Fruit fly (Drosophila melanogaster) whole organism, embryonic: ENCODE measurements around the gene Gr63a.

Experiments used
- ATbp ChIP-seq: fragments of 200-800 bp; sonication (Bioruptor generic); optimal IDR thresholded peaks from 2 replicates; lab custom pipeline; 2017; ENCODE audit warnings: missing biosample characterization, mild to moderate bottlenecking, missing genetic modification characterization, missing genetic modification reagents
- Atf6 ChIP-seq: fragments of 200-800 bp; sonication (Bioruptor generic); IDR thresholded peaks from 2 replicates; pipeline ENCODE4 v1.3.6; 2022; ENCODE audit warnings: missing biosample characterization, missing genetic modification characterization
- CG10147 ChIP-seq: fragments of 200-800 bp; sonication (Bioruptor generic); optimal IDR thresholded peaks from 2 replicates; lab custom pipeline; 2019; ENCODE audit warnings: missing biosample characterization, mild to moderate bottlenecking, missing genetic modification characterization, moderate library complexity
- CG10565 ChIP-seq: fragments of 200-800 bp; sonication (Bioruptor generic); optimal IDR thresholded peaks from 3 replicates; lab custom pipeline; 2016; ENCODE audit warnings: missing biosample characterization, mild to moderate bottlenecking, missing genetic modification characterization
- CG11085 ChIP-seq: fragments of 200-800 bp; sonication (Bioruptor generic); IDR thresholded peaks from 2 replicates; pipeline ENCODE4 v1.3.6; 2022; ENCODE audit warnings: missing biosample characterization, missing genetic modification characterization
- CG11093 ChIP-seq: fragments of 200-800 bp; sonication (Bioruptor generic); IDR thresholded peaks from 3 replicates; pipeline ENCODE4 v1.3.6; 2022; ENCODE audit warnings: missing biosample characterization, missing genetic modification characterization
- CG11504 ChIP-seq: fragments of 200-800 bp; sonication (Bioruptor generic); optimal IDR thresholded peaks from 3 replicates; lab custom pipeline; 2019; ENCODE audit warnings: missing biosample characterization, mild to moderate bottlenecking, missing genetic modification characterization, moderate library complexity
- CG11560 ChIP-seq: fragments of 200-800 bp; sonication (Bioruptor generic); IDR thresholded peaks from 3 replicates; pipeline ENCODE4 v1.3.6; 2022; ENCODE audit warnings: missing biosample characterization, missing genetic modification characterization
- CG13123 ChIP-seq: fragments of 200-800 bp; sonication (Bioruptor generic); optimal IDR thresholded peaks from 2 replicates; lab custom pipeline; 2016; ENCODE audit warnings: missing biosample characterization, missing genetic modification characterization
- CG13775 ChIP-seq: fragments of 200-800 bp; sonication (Bioruptor generic); optimal IDR thresholded peaks from 3 replicates; lab custom pipeline; 2017; ENCODE audit warnings: missing biosample characterization, mild to moderate bottlenecking, missing genetic modification characterization
- CG13894 ChIP-seq: fragments of 200-800 bp; sonication (Bioruptor generic); optimal IDR thresholded peaks from 3 replicates; lab custom pipeline; 2018; ENCODE audit warnings: missing biosample characterization, mild to moderate bottlenecking, missing genetic modification characterization, moderate library complexity
- CG1602 ChIP-seq: fragments of 200-800 bp; sonication (Bioruptor generic); optimal IDR thresholded peaks from 3 replicates; lab custom pipeline; 2016; ENCODE audit warnings: missing biosample characterization, missing genetic modification characterization
- CG1603 ChIP-seq: fragments of 200-800 bp; sonication (Bioruptor generic); optimal IDR thresholded peaks from 2 replicates; lab custom pipeline; 2019; ENCODE audit warnings: missing biosample characterization, mild to moderate bottlenecking, missing genetic modification characterization, moderate library complexity
- CG2678 ChIP-seq: fragments of 200-800 bp; sonication (Bioruptor generic); optimal IDR thresholded peaks from 3 replicates; lab custom pipeline; 2019; ENCODE audit warnings: missing biosample characterization, mild to moderate bottlenecking, missing genetic modification characterization, moderate library complexity
- CG2875 ChIP-seq: fragments of 200-800 bp; sonication (Bioruptor generic); optimal IDR thresholded peaks from 2 replicates; lab custom pipeline; 2017; ENCODE audit warnings: missing biosample characterization, mild to moderate bottlenecking, missing genetic modification characterization, missing genetic modification reagents
- CG30403 ChIP-seq: fragments of 200-800 bp; sonication (Bioruptor generic); optimal IDR thresholded peaks from 3 replicates; lab custom pipeline; 2016; ENCODE audit warnings: missing biosample characterization, missing genetic modification characterization
- CG6272 ChIP-seq: fragments of 200-800 bp; sonication (Bioruptor generic); IDR thresholded peaks from 2 replicates; pipeline ENCODE4 v1.3.6; 2022; ENCODE audit warnings: missing biosample characterization, missing genetic modification characterization
- CG6654 ChIP-seq: fragments of 200-800 bp; sonication (Bioruptor generic); optimal IDR thresholded peaks from 2 replicates; lab custom pipeline; 2017; ENCODE audit warnings: missing biosample characterization, mild to moderate bottlenecking, missing genetic modification characterization
- CG7271 ChIP-seq: fragments of 200-800 bp; sonication (Bioruptor generic); optimal IDR thresholded peaks from 2 replicates; lab custom pipeline; 2018; ENCODE audit warnings: missing biosample characterization, mild to moderate bottlenecking, missing genetic modification characterization, moderate library complexity
- CG7556 ChIP-seq: fragments of 200-800 bp; sonication (Bioruptor generic); optimal IDR thresholded peaks from 2 replicates; lab custom pipeline; 2017; ENCODE audit warnings: missing biosample characterization, mild to moderate bottlenecking, missing genetic modification characterization
- CG8089 ChIP-seq: fragments of 200-800 bp; sonication (Bioruptor generic); optimal IDR thresholded peaks from 3 replicates; lab custom pipeline; 2016; ENCODE audit warnings: missing biosample characterization, missing genetic modification characterization
- CG8290 ChIP-seq, 3 experiments: fragments of 200-800 bp; sonication (Bioruptor generic); optimal IDR thresholded peaks; 2 replicates each; lab custom pipeline; 2016 to 2019; ENCODE audit warnings: missing biosample characterization in 3 of 3, missing genetic modification characterization in 3 of 3, mild to moderate bottlenecking in 2 of 3, moderate library complexity in 1 of 3
- CG9817 ChIP-seq: fragments of 200-800 bp; sonication (Bioruptor generic); optimal IDR thresholded peaks from 2 replicates; lab custom pipeline; 2018; ENCODE audit warnings: missing biosample characterization, mild to moderate bottlenecking, missing genetic modification characterization, moderate library complexity
- Chrac-16 ChIP-seq: fragments of 200-800 bp; sonication (Bioruptor generic); optimal IDR thresholded peaks from 3 replicates; lab custom pipeline; 2016; ENCODE audit warnings: missing biosample characterization, missing genetic modification characterization
- D19A ChIP-seq: fragments of 200-800 bp; optimal IDR thresholded peaks from 3 replicates; lab custom pipeline; 2019; ENCODE audit warnings: missing biosample characterization, mild to moderate bottlenecking, missing genetic modification characterization, moderate library complexity
- Drgx ChIP-seq: fragments of 200-800 bp; sonication (Bioruptor generic); IDR thresholded peaks from 2 replicates; pipeline ENCODE4 v1.3.6; 2022; ENCODE audit warnings: missing biosample characterization, missing genetic modification characterization
- ERR ChIP-seq: fragments of 200-800 bp; sonication (Bioruptor generic); optimal IDR thresholded peaks from 2 replicates; lab custom pipeline; 2016; ENCODE audit warnings: missing biosample characterization, missing genetic modification characterization
- Eip74EF ChIP-seq, 2 experiments: fragments of 200-800 bp in 1 of 2; fragments of >200 bp in 1 of 2; sonication (Bioruptor generic) in 1 of 2; optimal IDR thresholded peaks; 2 replicates each; lab custom pipeline; 2017 to 2019; ENCODE audit warnings: missing biosample characterization in 2 of 2, missing genetic modification characterization in 2 of 2, mild to moderate bottlenecking in 1 of 2, moderate library complexity in 1 of 2
- MESR4 ChIP-seq: fragments of 200-800 bp; sonication (Bioruptor generic); optimal IDR thresholded peaks from 2 replicates; lab custom pipeline; 2018; ENCODE audit warnings: missing biosample characterization, mild to moderate bottlenecking, missing genetic modification characterization, moderate library complexity
- NC2β ChIP-seq: fragments of 200-800 bp; sonication (Bioruptor generic); optimal IDR thresholded peaks from 2 replicates; lab custom pipeline; 2016; ENCODE audit warnings: missing biosample characterization, missing genetic modification characterization
- Neu2 ChIP-seq: fragments of 200-800 bp; sonication (Bioruptor generic); optimal IDR thresholded peaks from 3 replicates; lab custom pipeline; 2016; ENCODE audit warnings: missing biosample characterization, missing genetic modification characterization, borderline replicate concordance
- Nf-YB ChIP-seq: fragments of 200-800 bp; sonication (Bioruptor generic); optimal IDR thresholded peaks from 3 replicates; lab custom pipeline; 2019; ENCODE audit warnings: missing biosample characterization, mild to moderate bottlenecking, missing genetic modification characterization, moderate library complexity
- Rx ChIP-seq: fragments of 200-800 bp; sonication (Bioruptor generic); IDR thresholded peaks from 2 replicates; pipeline ENCODE4 v1.3.6; 2022; ENCODE audit warnings: missing biosample characterization, missing genetic modification characterization
- Taf1 ChIP-seq: fragments of 200-800 bp; sonication (Bioruptor generic); IDR thresholded peaks from 2 replicates; pipeline ENCODE4 v1.3.6; 2022; ENCODE audit warnings: missing biosample characterization, missing genetic modification characterization
- ap ChIP-seq: fragments of 200-800 bp; sonication (Bioruptor generic); IDR thresholded peaks from 2 replicates; pipeline ENCODE4 v1.3.6; 2022; ENCODE audit warnings: missing biosample characterization, missing genetic modification characterization
- bsh ChIP-seq, 2 experiments: fragments of 200-800 bp; sonication (Bioruptor generic); optimal IDR thresholded peaks; 2 replicates each; lab custom pipeline; 2017 to 2018; ENCODE audit warnings: mild to moderate bottlenecking in 2 of 2, missing biosample characterization in 2 of 2, missing genetic modification characterization in 2 of 2, moderate library complexity in 1 of 2
- chif ChIP-seq, 2 experiments: fragments of 200-800 bp; sonication (Bioruptor generic); optimal IDR thresholded peaks; 3 replicates each; lab custom pipeline; 2016; ENCODE audit warnings: missing biosample characterization in 2 of 2, missing genetic modification characterization in 2 of 2
- cwo ChIP-seq: fragments of 200-800 bp; sonication (Bioruptor generic); optimal IDR thresholded peaks from 3 replicates; lab custom pipeline; 2017; ENCODE audit warnings: missing biosample characterization, missing genetic modification characterization, mild to moderate bottlenecking, moderate library complexity, missing genetic modification reagents
- danr ChIP-seq: fragments of 200-800 bp; sonication (Bioruptor generic); IDR thresholded peaks from 2 replicates; pipeline ENCODE4 v1.3.6; 2022; ENCODE audit warnings: missing biosample characterization, missing genetic modification characterization
- lmd ChIP-seq: fragments of 200-800 bp; sonication (Bioruptor generic); IDR thresholded peaks from 2 replicates; pipeline ENCODE4 v1.3.6; 2022; ENCODE audit warnings: missing biosample characterization, missing genetic modification characterization
- p53 ChIP-seq: fragments of 200-800 bp; sonication (Bioruptor generic); optimal IDR thresholded peaks from 2 replicates; lab custom pipeline; 2016; ENCODE audit warnings: missing biosample characterization, missing genetic modification characterization
- pnt ChIP-seq: fragments of 200-800 bp; sonication (Bioruptor generic); optimal IDR thresholded peaks from 3 replicates; lab custom pipeline; 2016; ENCODE audit warnings: missing biosample characterization, missing genetic modification characterization
- salm ChIP-seq: fragments of 200-800 bp; sonication (Bioruptor generic); optimal IDR thresholded peaks from 2 replicates; lab custom pipeline; 2018; ENCODE audit warnings: missing biosample characterization, mild to moderate bottlenecking, missing genetic modification characterization
- so ChIP-seq: fragments of 200-800 bp; sonication (Bioruptor generic); IDR thresholded peaks from 3 replicates; pipeline ENCODE4 v1.3.6; 2022; ENCODE audit warnings: missing biosample characterization, missing genetic modification characterization
- toy ChIP-seq: fragments of 200-800 bp; sonication (Bioruptor generic); IDR thresholded peaks from 2 replicates; pipeline ENCODE4 v1.3.6; 2022; ENCODE audit warnings: missing biosample characterization, missing genetic modification characterization
- unpg ChIP-seq: fragments of 200-800 bp; sonication (Bioruptor generic); optimal IDR thresholded peaks from 3 replicates; lab custom pipeline; 2018; ENCODE audit warnings: missing biosample characterization, mild to moderate bottlenecking, missing genetic modification characterization, moderate library complexity
- usp ChIP-seq: fragments of >200 bp; optimal IDR thresholded peaks from 2 replicates; lab custom pipeline; 2017; ENCODE audit warnings: missing biosample characterization, missing genetic modification characterization
- zfh1 ChIP-seq: fragments of 200-800 bp; sonication (Bioruptor generic); IDR thresholded peaks from 3 replicates; pipeline ENCODE4 v1.3.6; 2022; ENCODE audit warnings: missing biosample characterization, missing genetic modification characterization

Gene Gr63a

DNA sequence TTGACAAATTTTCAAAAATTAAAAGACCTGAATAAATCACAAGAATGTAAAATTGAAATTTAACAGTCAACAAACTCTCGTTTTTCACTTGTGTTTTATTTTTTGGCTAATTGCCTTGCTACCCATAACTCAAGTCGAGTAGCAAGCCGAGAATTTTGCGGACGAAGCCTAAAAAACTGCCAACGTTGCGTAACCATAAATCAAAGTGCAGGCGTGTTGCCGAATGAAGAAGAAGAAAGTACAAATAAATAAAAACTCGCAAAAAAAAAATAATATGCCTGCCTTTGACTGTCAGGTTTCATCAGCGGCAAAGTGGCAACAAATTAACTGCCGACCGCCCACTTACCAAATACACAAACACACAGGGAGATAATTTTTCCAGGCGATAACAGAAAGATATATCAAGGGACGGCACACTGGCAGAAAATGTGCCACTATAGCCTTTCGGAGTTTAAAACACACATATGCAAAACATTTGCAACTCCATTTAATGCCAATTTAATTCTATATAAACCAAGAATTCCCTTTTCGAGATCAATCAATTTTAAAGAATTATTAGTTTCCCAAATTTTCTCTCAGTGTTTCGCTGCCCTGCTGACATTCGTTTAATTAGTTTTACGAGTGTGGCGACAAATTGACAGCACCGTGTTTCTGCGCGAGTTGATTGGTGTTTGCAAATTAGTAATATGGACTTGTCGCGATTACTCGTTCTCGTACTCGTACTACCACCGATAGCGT is 32.0 kb upstream of the Gr63a start (continued):
- TF ChIP-seq CG8290 (GFP tag; optimal IDR thresholded peaks at IDR 0.05; lab: Kevin White, UChicago) (no peak), CG8290 (tag; optimal IDR thresholded peaks at IDR 0.05; lab: Kevin White, UChicago) (peak in 1 of 2 experiments; percentile 95), Taf1 (GFP tag; lab: Robert Waterston, UW) (peak; percentile 91), CG11504 (tag; lab: Kevin White, UChicago) (peak; percentile 88), CG9817 (tag; lab: Kevin White, UChicago) (peak; percentile 90), so (GFP tag; lab: Robert Waterston, UW) (peak; percentile 81), CG6272 (GFP tag; lab: Robert Waterston, UW) (peak; percentile 73), MESR4 (peak; percentile 9), Eip74EF (GFP tag; optimal IDR thresholded peaks at IDR 0.05; lab: Kevin White, UChicago) (peak in 1 of 2 experiments; percentile 37), CG11085 (GFP tag; lab: Robert Waterston, UW) (peak; percentile 81), CG11560 (tag; lab: Robert Waterston, UW) (peak; percentile 59; the same call in 1 of the 3 replicates), Atf6 (GFP tag; lab: Robert Waterston, UW) (peak; percentile 96), Chrac-16 (GFP tag; lab: Kevin White, UChicago) (peak; percentile 79), zfh1 (GFP tag; lab: Robert Waterston, UW) (peak; percentile 71; the same call in 2 of the 3 replicates), ap (GFP tag; lab: Robert Waterston, UW) (peak; percentile 73), cwo (GFP tag; lab: Kevin White, UChicago) (peak; percentile 89), Neu2 (GFP tag; lab: Kevin White, UChicago) (no peak), danr (GFP tag; lab: Robert Waterston, UW) (peak; percentile 77), D19A (peak; percentile 62), Nf-YB (peak; percentile 59), Drgx (peak; percentile 69), CG2875 (GFP tag; lab: Kevin White, UChicago) (peak; percentile 25), CG13123 (GFP tag; lab: Kevin White, UChicago) (peak; percentile 72), CG7271 (tag; lab: Kevin White, UChicago) (no peak), CG13775 (GFP tag; lab: Kevin White, UChicago) (peak; percentile 81), Rx (peak; percentile 66), unpg (GFP tag; lab: Kevin White, UChicago) (peak; percentile 85), ATbp (GFP tag; lab: Kevin White, UChicago) (peak; percentile 76), bsh (GFP tag; optimal IDR thresholded peaks at IDR 0.05; lab: Kevin White, UChicago) (peak in 1 of 2 experiments; percentile 81), CG10147 (peak; percentile 83), CG1602 (GFP tag; lab: Kevin White, UChicago) (peak; percentile 72), CG30403 (peak; percentile 85), CG10565 (no peak), NC2β (peak; percentile 74), CG7556 (GFP tag; lab: Kevin White, UChicago) (peak; percentile 82), CG8089 (GFP tag; lab: Kevin White, UChicago) (peak; percentile 57), CG13894 (tag; lab: Kevin White, UChicago) (peak; percentile 95), pnt (GFP tag; lab: Kevin White, UChicago) (peak; percentile 60), salm (tag; lab: Kevin White, UChicago) (peak; percentile 58), toy (GFP tag; lab: Robert Waterston, UW) (peak; percentile 78), CG11093 (peak; percentile 68; the same call in 2 of the 3 replicates), CG2678 (peak; percentile 94), usp (no peak), CG6654 (GFP tag; lab: Kevin White, UChicago) (peak; percentile 49), chif (GFP tag; optimal IDR thresholded peaks at IDR 0.05; lab: Kevin White, UChicago) (peak; percentile 79 to 82), p53 (peak; percentile 18), ERR (GFP tag; lab: Kevin White, UChicago) (peak; percentile 84), CG1603 (peak; percentile 81), lmd (peak; percentile 88)
